Fruit fly (Drosophila melanogaster) whole organism, embryonic: Measurements from ENCODE around the gene CG18557.

Source experiments
- Adf1 ChIP-seq: fragments of 200-800 bp; sonication (Bioruptor generic); IDR thresholded peaks from 2 replicates; pipeline ENCODE4 v1.3.6; 2022; ENCODE audit warnings: missing biosample characterization, missing genetic modification characterization
- C15 ChIP-seq: fragments of 200-800 bp; sonication (Bioruptor generic); IDR thresholded peaks from 3 replicates; pipeline ENCODE4 v1.3.6; 2022; ENCODE audit warnings: missing biosample characterization, missing genetic modification characterization
- CG10654 ChIP-seq: fragments of 200-800 bp; sonication (Bioruptor generic); optimal IDR thresholded peaks from 2 replicates; lab custom pipeline; 2016; ENCODE audit warnings: missing biosample characterization, missing genetic modification characterization
- CG11085 ChIP-seq: fragments of 200-800 bp; sonication (Bioruptor generic); IDR thresholded peaks from 2 replicates; pipeline ENCODE4 v1.3.6; 2022; ENCODE audit warnings: missing biosample characterization, missing genetic modification characterization
- CG12104 ChIP-seq: fragments of 200-800 bp; sonication (Bioruptor generic); optimal IDR thresholded peaks from 3 replicates; lab custom pipeline; 2016; ENCODE audit warnings: missing biosample characterization, missing genetic modification characterization
- CG12744 ChIP-seq: fragments of 200-800 bp; sonication (Bioruptor generic); optimal IDR thresholded peaks from 2 replicates; lab custom pipeline; 2016; ENCODE audit warnings: missing biosample characterization, missing genetic modification characterization
- CG12769 ChIP-seq: fragments of 200-800 bp; sonication (Bioruptor generic); optimal IDR thresholded peaks from 2 replicates; lab custom pipeline; 2019; ENCODE audit warnings: missing biosample characterization, mild to moderate bottlenecking, missing genetic modification characterization, moderate library complexity
- CG13287 ChIP-seq: fragments of 200-800 bp; sonication (Bioruptor generic); IDR thresholded peaks from 2 replicates; pipeline ENCODE4 v1.3.6; 2022; ENCODE audit warnings: missing biosample characterization, missing genetic modification characterization; ENCODE audit not compliant: partially characterized antibody
- CG15479 ChIP-seq: fragments of 200-800 bp; sonication (Bioruptor generic); optimal IDR thresholded peaks from 3 replicates; lab custom pipeline; 2019; ENCODE audit warnings: missing biosample characterization, mild to moderate bottlenecking, missing genetic modification characterization, moderate library complexity
- CG1603 ChIP-seq: fragments of 200-800 bp; sonication (Bioruptor generic); optimal IDR thresholded peaks from 2 replicates; lab custom pipeline; 2019; ENCODE audit warnings: missing biosample characterization, mild to moderate bottlenecking, missing genetic modification characterization, moderate library complexity
- CG17186 ChIP-seq: fragments of 200-800 bp; sonication (Bioruptor generic); optimal IDR thresholded peaks from 3 replicates; lab custom pipeline; 2017; ENCODE audit warnings: missing biosample characterization, missing genetic modification reagents, missing genetic modification characterization
- CG17328 ChIP-seq: fragments of 200-800 bp; sonication (Bioruptor generic); IDR thresholded peaks from 2 replicates; pipeline ENCODE4 v1.3.6; 2022; ENCODE audit warnings: missing biosample characterization, missing genetic modification characterization
- CG17802 ChIP-seq: fragments of 200-800 bp; sonication (Bioruptor generic); optimal IDR thresholded peaks from 2 replicates; lab custom pipeline; 2018; ENCODE audit warnings: missing biosample characterization, mild to moderate bottlenecking, missing genetic modification characterization, moderate library complexity
- CG18476 ChIP-seq: fragments of 200-800 bp; sonication (Bioruptor generic); optimal IDR thresholded peaks from 2 replicates; lab custom pipeline; 2016; ENCODE audit warnings: missing biosample characterization, mild to moderate bottlenecking, missing genetic modification characterization
- CG31365 ChIP-seq: fragments of 200-800 bp; sonication (Bioruptor generic); optimal IDR thresholded peaks from 2 replicates; lab custom pipeline; 2018; ENCODE audit warnings: missing biosample characterization, mild to moderate bottlenecking, missing genetic modification characterization
- CG32772 ChIP-seq: fragments of 200-800 bp; sonication (Bioruptor generic); IDR thresholded peaks from 2 replicates; pipeline ENCODE4 v1.3.6; 2022; ENCODE audit warnings: missing biosample characterization, missing genetic modification characterization
- CG3726 ChIP-seq: fragments of 200-800 bp; sonication (Bioruptor generic); IDR thresholded peaks from 3 replicates; pipeline ENCODE4, ENCODE4 v1.3.6; 2022; ENCODE audit warnings: missing biosample characterization, missing genetic modification characterization
- CG5180 ChIP-seq: fragments of 200-800 bp; sonication (Bioruptor generic); optimal IDR thresholded peaks from 3 replicates; lab custom pipeline; 2017; ENCODE audit warnings: missing biosample characterization, missing genetic modification characterization, mild to moderate bottlenecking, moderate library complexity, missing genetic modification reagents
- CG6683 ChIP-seq: fragments of 200-800 bp; sonication (Bioruptor generic); optimal IDR thresholded peaks from 2 replicates; lab custom pipeline; 2017; ENCODE audit warnings: missing biosample characterization, mild to moderate bottlenecking, missing genetic modification characterization, missing genetic modification reagents
- CG6813 ChIP-seq: fragments of 200-800 bp; sonication (Bioruptor generic); optimal IDR thresholded peaks from 2 replicates; lab custom pipeline; 2017; ENCODE audit warnings: missing biosample characterization, missing genetic modification characterization, mild to moderate bottlenecking, moderate library complexity, missing genetic modification reagents
- CG7963 ChIP-seq: fragments of 200-800 bp; sonication (Bioruptor generic); IDR thresholded peaks from 3 replicates; pipeline ENCODE4 v1.3.6; 2022; ENCODE audit warnings: missing biosample characterization, missing genetic modification characterization; ENCODE audit not compliant: partially characterized antibody
- D19A ChIP-seq: fragments of 200-800 bp; optimal IDR thresholded peaks from 3 replicates; lab custom pipeline; 2019; ENCODE audit warnings: missing biosample characterization, mild to moderate bottlenecking, missing genetic modification characterization, moderate library complexity
- Dip2 ChIP-seq: fragments of 200-800 bp; sonication (Bioruptor generic); IDR thresholded peaks from 2 replicates; pipeline ENCODE4 v1.3.6; 2022; ENCODE audit warnings: missing biosample characterization, missing genetic modification characterization
- Dip3 ChIP-seq: fragments of 200-800 bp; sonication (Bioruptor generic); optimal IDR thresholded peaks from 3 replicates; lab custom pipeline; 2016; ENCODE audit warnings: missing biosample characterization, missing genetic modification characterization
- Dp ChIP-seq: fragments of 200-800 bp; sonication (Bioruptor generic); optimal IDR thresholded peaks from 2 replicates; lab custom pipeline; 2018; ENCODE audit warnings: missing biosample characterization, mild to moderate bottlenecking, missing genetic modification characterization, moderate library complexity
- HLH54F ChIP-seq: fragments of 200-800 bp; sonication (Bioruptor generic); optimal IDR thresholded peaks from 3 replicates; lab custom pipeline; 2016; ENCODE audit warnings: missing biosample characterization, missing genetic modification characterization
- Hr39 ChIP-seq: fragments of >200 bp; optimal IDR thresholded peaks from 2 replicates; lab custom pipeline; 2017
- Med ChIP-seq: fragments of 200-800 bp; sonication (Bioruptor generic); peaks from one replicate; lab custom pipeline; 2016; ENCODE audit warnings: missing biosample characterization, missing genetic modification characterization, mild to moderate bottlenecking, inconsistent platforms, moderate library complexity
- Oaz ChIP-seq: fragments of 200-800 bp; sonication (Bioruptor generic); IDR thresholded peaks from 2 replicates; pipeline ENCODE4 v1.3.6; 2022; ENCODE audit warnings: missing biosample characterization, missing genetic modification characterization
- Opbp ChIP-seq: fragments of 200-800 bp; sonication (Bioruptor generic); IDR thresholded peaks from 3 replicates; pipeline ENCODE4 v1.3.6; 2022; ENCODE audit warnings: missing biosample characterization, missing genetic modification characterization; ENCODE audit not compliant: partially characterized antibody
- Ravus ChIP-seq: fragments of 200-800 bp; sonication (Bioruptor generic); IDR thresholded peaks from 2 replicates; pipeline ENCODE4 v1.3.6; 2022; ENCODE audit warnings: missing biosample characterization, missing genetic modification characterization
- Side ChIP-seq: fragments of 200-800 bp; sonication (Bioruptor generic); optimal IDR thresholded peaks from 2 replicates; lab custom pipeline; 2016; ENCODE audit warnings: missing biosample characterization, missing genetic modification characterization
- Sox100B ChIP-seq: fragments of 200-800 bp; sonication (Bioruptor generic); optimal IDR thresholded peaks from 3 replicates; lab custom pipeline; 2018; ENCODE audit warnings: missing biosample characterization, mild to moderate bottlenecking, missing genetic modification characterization
- Sry-δ ChIP-seq: fragments of 200-800 bp; sonication (Bioruptor generic); optimal IDR thresholded peaks from 2 replicates; lab custom pipeline; 2016; ENCODE audit warnings: missing biosample characterization, missing genetic modification characterization
- amos ChIP-seq: fragments of 200-800 bp; sonication (Bioruptor generic); IDR thresholded peaks from 2 replicates; pipeline ENCODE4 v1.3.6; 2022; ENCODE audit warnings: missing biosample characterization, missing genetic modification characterization; ENCODE audit not compliant: partially characterized antibody
- cad ChIP-seq: fragments of >200 bp; optimal IDR thresholded peaks from 2 replicates; lab custom pipeline; 2017; ENCODE audit warnings: missing biosample characterization, missing genetic modification characterization
- chinmo ChIP-seq: fragments of 200-800 bp; sonication (Bioruptor generic); IDR thresholded peaks from 4 replicates; pipeline ENCODE4 v1.3.6; 2022; ENCODE audit warnings: missing biosample characterization, missing genetic modification characterization; ENCODE audit not compliant: partially characterized antibody
- danr ChIP-seq: fragments of 200-800 bp; sonication (Bioruptor generic); IDR thresholded peaks from 2 replicates; pipeline ENCODE4 v1.3.6; 2022; ENCODE audit warnings: missing biosample characterization, missing genetic modification characterization
- esg ChIP-seq: fragments of 200-800 bp; sonication (Bioruptor generic); conservative IDR thresholded peaks from 2 replicates; pipeline ENCODE4 v1.3.6; 2022; ENCODE audit warnings: missing biosample characterization, missing genetic modification characterization
- fd64A ChIP-seq: fragments of 200-800 bp; sonication (Bioruptor generic); optimal IDR thresholded peaks from 3 replicates; lab custom pipeline; 2018; ENCODE audit warnings: missing biosample characterization, mild to moderate bottlenecking, missing genetic modification characterization
- fru ChIP-seq: fragments of >200 bp; optimal IDR thresholded peaks from 2 replicates; lab custom pipeline; 2017
- gsb ChIP-seq: fragments of 200-800 bp; sonication (Bioruptor generic); IDR thresholded peaks from 2 replicates; pipeline ENCODE4 v1.3.6; 2022; ENCODE audit warnings: missing biosample characterization, missing genetic modification characterization
- inv ChIP-seq: fragments of 200-800 bp; sonication (Bioruptor generic); IDR thresholded peaks from 2 replicates; pipeline ENCODE4 v1.3.6; 2022; ENCODE audit warnings: missing biosample characterization, missing genetic modification characterization; ENCODE audit not compliant: partially characterized antibody
- knrl ChIP-seq: fragments of 200-800 bp; sonication (Bioruptor generic); IDR thresholded peaks from 3 replicates; pipeline ENCODE4 v1.3.6; 2022; ENCODE audit warnings: missing biosample characterization, missing genetic modification characterization; ENCODE audit not compliant: partially characterized antibody
- onecut ChIP-seq: fragments of 200-800 bp; sonication (Bioruptor generic); IDR thresholded peaks from 2 replicates; pipeline ENCODE4 v1.3.6; 2022; ENCODE audit warnings: missing biosample characterization, missing genetic modification characterization
- pros ChIP-seq: fragments of 200-800 bp; sonication (Bioruptor generic); optimal IDR thresholded peaks from 3 replicates; lab custom pipeline; 2019; ENCODE audit warnings: missing biosample characterization, mild to moderate bottlenecking, missing genetic modification characterization, moderate library complexity
- pum ChIP-seq: fragments of 200-800 bp; sonication (Bioruptor generic); optimal IDR thresholded peaks from 2 replicates; lab custom pipeline; 2016; ENCODE audit warnings: missing biosample characterization, missing genetic modification characterization
- rib ChIP-seq: fragments of 200-800 bp; sonication (Bioruptor generic); IDR thresholded peaks from 2 replicates; pipeline ENCODE4 v1.3.6; 2022; ENCODE audit warnings: missing biosample characterization, missing genetic modification characterization
- so ChIP-seq: fragments of 200-800 bp; sonication (Bioruptor generic); IDR thresholded peaks from 3 replicates; pipeline ENCODE4 v1.3.6; 2022; ENCODE audit warnings: missing biosample characterization, missing genetic modification characterization
- vfl ChIP-seq: fragments of 200-800 bp; sonication (Bioruptor generic); optimal IDR thresholded peaks from 2 replicates; lab custom pipeline; 2016; ENCODE audit warnings: missing biosample characterization, missing genetic modification characterization
- yki ChIP-seq: fragments of >200 bp; optimal IDR thresholded peaks from 3 replicates; lab custom pipeline; 2018

The CG18557 gene

dm6 chr2L:2808038-2808699 is 37.4 kb downstream of the CG18557 start (continued):
- TF ChIP-seq amos (GFP tag; lab: Robert Waterston, UW) (peak; percentile 13; the same call in 1 of the 2 replicates), CG12104 (no peak), esg (GFP tag; lab: Robert Waterston, UW) (no peak), Sox100B (GFP tag; lab: Kevin White, UChicago) (no peak), CG12744 (no peak), gsb (GFP tag; lab: Robert Waterston, UW) (no peak), Dp (GFP tag; lab: Kevin White, UChicago) (no peak), danr (no peak), CG1603 (tag; lab: Kevin White, UChicago) (no peak), CG10654 (GFP tag; lab: Kevin White, UChicago) (no peak), CG11085 (GFP tag; lab: Robert Waterston, UW) (no peak), CG17802 (tag; lab: Kevin White, UChicago) (no peak), fru (no peak), cad (GFP tag; lab: Kevin White, UChicago) (peak; percentile 73), rib (GFP tag; lab: Robert Waterston, UW) (no peak), Dip2 (GFP tag; lab: Robert Waterston, UW) (no peak), CG3726 (no peak), Hr39 (lab: Kevin White, UChicago) (no peak), Oaz (no peak), CG6813 (no peak), CG13287 (GFP tag; lab: Robert Waterston, UW) (peak; percentile 37; the same call in 1 of the 2 replicates), C15 (GFP tag; lab: Robert Waterston, UW) (no peak), Med (peak; percentile 58), chinmo (GFP tag; lab: Robert Waterston, UW) (0 out of 4 replicates have a peak, but pooled peaks have one; percentile 43), pum (GFP tag; lab: Kevin White, UChicago) (no peak), Dip3 (GFP tag; lab: Kevin White, UChicago) (no peak), CG6683 (GFP tag; lab: Kevin White, UChicago) (no peak), yki (lab: Kevin White, UChicago) (no peak), Opbp (GFP tag; lab: Robert Waterston, UW) (no peak), HLH54F (GFP tag; lab: Kevin White, UChicago) (no peak), onecut (no peak), pros (GFP tag; lab: Kevin White, UChicago) (no peak), inv (GFP tag; lab: Robert Waterston, UW) (no peak), knrl (GFP tag; lab: Robert Waterston, UW) (0 out of 3 replicates have a peak, but pooled peaks have one; percentile 21), CG7963 (no peak), CG18476 (GFP tag; lab: Kevin White, UChicago) (no peak), CG17186 (GFP tag; lab: Kevin White, UChicago) (no peak), Adf1 (GFP tag; lab: Robert Waterston, UW) (no peak), CG12769 (tag; lab: Kevin White, UChicago) (no peak), D19A (tag; lab: Kevin White, UChicago) (no peak), CG31365 (no peak), Side (GFP tag; lab: Kevin White, UChicago) (no peak), CG15479 (GFP tag; lab: Kevin White, UChicago) (no peak), CG17328 (no peak), CG32772 (GFP tag; lab: Robert Waterston, UW) (no peak), CG5180 (peak; percentile 95), vfl (no peak), so (GFP tag; lab: Robert Waterston, UW) (no peak), fd64A (no peak), Ravus (GFP tag; lab: Robert Waterston, UW) (no peak), Sry-δ (no peak)
